Fruit fly (Drosophila melanogaster) whole organism, prepupa: Measurements from ENCODE around the gene nub.
A peak's percentile ranks its signal among the peaks of the same experiment; 100 is the strongest.

Experiments
- CG11294 ChIP-seq: fragments of 200-800 bp; sonication (Bioruptor generic); IDR thresholded peaks from 2 replicates; pipeline ENCODE4 v1.3.6; 2022; ENCODE audit warnings: missing biosample characterization, missing genetic modification characterization
- CG11902 ChIP-seq: fragments of 200-800 bp; sonication (Bioruptor generic); optimal IDR thresholded peaks from 3 replicates; lab custom pipeline; 2016; ENCODE audit warnings: missing biosample characterization, missing genetic modification characterization
- CG16779 ChIP-seq: fragments of 200-800 bp; sonication (Bioruptor generic); optimal IDR thresholded peaks from 3 replicates; lab custom pipeline; 2017; ENCODE audit warnings: missing biosample characterization, mild to moderate bottlenecking, missing genetic modification characterization
- CG3032 ChIP-seq: fragments of 200-800 bp; optimal IDR thresholded peaks from 2 replicates; lab custom pipeline; 2019; ENCODE audit warnings: missing biosample characterization, mild to moderate bottlenecking, missing genetic modification characterization, moderate library complexity
- CG31627 ChIP-seq: fragments of 200-800 bp; sonication (Bioruptor generic); optimal IDR thresholded peaks from 3 replicates; lab custom pipeline; 2016; ENCODE audit warnings: missing biosample characterization, missing genetic modification characterization
- CG34406 ChIP-seq: fragments of 200-800 bp; sonication (Bioruptor generic); optimal IDR thresholded peaks from 3 replicates; lab custom pipeline; 2016; ENCODE audit warnings: missing biosample characterization, missing genetic modification characterization
- CG6276 ChIP-seq: fragments of 200-800 bp; sonication (Bioruptor generic); optimal IDR thresholded peaks from 2 replicates; lab custom pipeline; 2017; ENCODE audit warnings: missing biosample characterization, mild to moderate bottlenecking, missing genetic modification characterization
- CG6792 ChIP-seq: fragments of 200-800 bp; sonication (Bioruptor generic); optimal IDR thresholded peaks from 3 replicates; lab custom pipeline; 2016; ENCODE audit warnings: missing biosample characterization, missing genetic modification characterization
- CG6808 ChIP-seq: fragments of 200-800 bp; sonication (Bioruptor generic); optimal IDR thresholded peaks from 3 replicates; lab custom pipeline; 2017; ENCODE audit warnings: missing biosample characterization, missing genetic modification characterization, mild to moderate bottlenecking, moderate library complexity, missing genetic modification reagents
- CG6854 ChIP-seq: fragments of 200-800 bp; sonication (Bioruptor generic); optimal IDR thresholded peaks from 2 replicates; lab custom pipeline; 2017; ENCODE audit warnings: missing biosample characterization, mild to moderate bottlenecking, missing genetic modification characterization
- CG8119 ChIP-seq: fragments of 200-800 bp; sonication (Bioruptor generic); IDR thresholded peaks from 3 replicates; pipeline ENCODE4 v1.3.6; 2022; ENCODE audit warnings: missing biosample characterization, missing genetic modification characterization
- CG8632 ChIP-seq: fragments of 200-800 bp; sonication (Bioruptor generic); optimal IDR thresholded peaks from 3 replicates; lab custom pipeline; 2016; ENCODE audit warnings: missing biosample characterization, missing genetic modification characterization
- CG9139 ChIP-seq: fragments of 200-800 bp; sonication (Bioruptor generic); optimal IDR thresholded peaks from 3 replicates; lab custom pipeline; 2017; ENCODE audit warnings: missing biosample characterization, mild to moderate bottlenecking, missing genetic modification characterization
- Eip93F ChIP-seq: fragments of 200-800 bp; sonication (Bioruptor generic); optimal IDR thresholded peaks from 2 replicates; lab custom pipeline; 2016; ENCODE audit warnings: missing biosample characterization, mild to moderate bottlenecking, missing genetic modification characterization
- Ets96B ChIP-seq: fragments of 200-800 bp; optimal IDR thresholded peaks from 2 replicates; lab custom pipeline; 2019; ENCODE audit warnings: missing biosample characterization, mild to moderate bottlenecking, missing genetic modification characterization, moderate library complexity
- Gug ChIP-seq: fragments of 200-800 bp; sonication (Bioruptor generic); IDR thresholded peaks from 2 replicates; pipeline ENCODE4 v1.3.6; 2022; ENCODE audit warnings: missing biosample characterization, missing genetic modification characterization
- Hr38 ChIP-seq: sonication (Bioruptor generic); optimal IDR thresholded peaks from 2 replicates; lab custom pipeline; 2016; ENCODE audit warnings: missing biosample characterization, missing genetic modification characterization
- Met ChIP-seq: fragments of 200-800 bp; sonication (Bioruptor generic); optimal IDR thresholded peaks from 3 replicates; lab custom pipeline; 2016; ENCODE audit warnings: missing biosample characterization, missing genetic modification characterization
- Smox ChIP-seq: fragments of 200-800 bp; sonication (Bioruptor generic); optimal IDR thresholded peaks from 3 replicates; lab custom pipeline; 2016; ENCODE audit warnings: missing biosample characterization, missing genetic modification characterization
- Sox102F ChIP-seq: fragments of 200-800 bp; sonication (Bioruptor generic); optimal IDR thresholded peaks from 2 replicates; lab custom pipeline; 2016; ENCODE audit warnings: missing biosample characterization, mild to moderate bottlenecking, missing genetic modification characterization
- achi ChIP-seq: fragments of 200-800 bp; sonication (Bioruptor generic); optimal IDR thresholded peaks from 3 replicates; lab custom pipeline; 2016; ENCODE audit warnings: missing biosample characterization, missing genetic modification characterization
- acj6 ChIP-seq: fragments of 200-800 bp; sonication (Bioruptor generic); optimal IDR thresholded peaks from 3 replicates; lab custom pipeline; 2016; ENCODE audit warnings: missing biosample characterization, missing genetic modification characterization
- dac ChIP-seq: fragments of 200-800 bp; sonication (Bioruptor generic); optimal IDR thresholded peaks from 2 replicates; lab custom pipeline; 2017; ENCODE audit warnings: missing biosample characterization, mild to moderate bottlenecking, missing genetic modification characterization
- dsx ChIP-seq: fragments of 200-800 bp; optimal IDR thresholded peaks from 3 replicates; lab custom pipeline; 2019; ENCODE audit warnings: missing biosample characterization, mild to moderate bottlenecking, missing genetic modification characterization, moderate library complexity; ENCODE audit not compliant: poor library complexity, severe bottlenecking
- eg ChIP-seq: fragments of 200-800 bp; sonication (Bioruptor generic); IDR thresholded peaks from 3 replicates; pipeline ENCODE4 v1.3.6; 2022; ENCODE audit warnings: missing biosample characterization, missing genetic modification characterization
- esn ChIP-seq: fragments of 200-800 bp; sonication (Bioruptor generic); optimal IDR thresholded peaks from 2 replicates; lab custom pipeline; 2016; ENCODE audit warnings: missing biosample characterization, mild to moderate bottlenecking, missing genetic modification characterization, moderate library complexity
- fd59A ChIP-seq: fragments of 200-800 bp; sonication (Bioruptor generic); optimal IDR thresholded peaks from 2 replicates; lab custom pipeline; 2017; ENCODE audit warnings: missing biosample characterization, mild to moderate bottlenecking, missing genetic modification characterization, missing genetic modification reagents
- fkh ChIP-seq: fragments of 200-800 bp; sonication (Bioruptor generic); optimal IDR thresholded peaks from 3 replicates; lab custom pipeline; 2017; ENCODE audit warnings: missing biosample characterization, mild to moderate bottlenecking, missing genetic modification characterization, moderate library complexity
- lz ChIP-seq: fragments of 200-800 bp; sonication (Bioruptor generic); optimal IDR thresholded peaks from 3 replicates; lab custom pipeline; 2016; ENCODE audit warnings: missing biosample characterization, missing genetic modification characterization
- spab ChIP-seq: fragments of 200-800 bp; sonication (Bioruptor generic); optimal IDR thresholded peaks from 2 replicates; lab custom pipeline; 2017; ENCODE audit warnings: missing biosample characterization, mild to moderate bottlenecking, missing genetic modification characterization, missing genetic modification reagents
- ss ChIP-seq, 2 experiments: fragments of 200-800 bp; sonication (Bioruptor generic); optimal IDR thresholded peaks; 2 replicates in 1 of 2; 3 replicates in 1 of 2; lab custom pipeline; 2017 to 2018; ENCODE audit warnings: mild to moderate bottlenecking in 2 of 2, missing biosample characterization in 2 of 2, missing genetic modification characterization in 2 of 2, moderate library complexity in 1 of 2
- topi ChIP-seq: fragments of 200-800 bp; sonication (Bioruptor generic); optimal IDR thresholded peaks from 3 replicates; lab custom pipeline; 2016; ENCODE audit warnings: missing biosample characterization, missing genetic modification characterization
- vri ChIP-seq: fragments of 200-800 bp; sonication (Bioruptor generic); optimal IDR thresholded peaks from 3 replicates; lab custom pipeline; 2016; ENCODE audit warnings: missing biosample characterization, mild to moderate bottlenecking, missing genetic modification characterization

nub gene

dm6 chr2L:12604733-12605132, 17.3 kb downstream of the nub start (continued):
- TF ChIP-seq vri (GFP tag; lab: Kevin White, UChicago): no peak
- no peak for TF ChIP-seq CG6854 (GFP tag; lab: Kevin White, UChicago)
- TF ChIP-seq CG34406 (GFP tag; lab: Kevin White, UChicago): no peak
- TF ChIP-seq CG8632 (GFP tag; lab: Kevin White, UChicago): no peak
- TF ChIP-seq dsx: no peak
- TF ChIP-seq Gug (GFP tag; lab: Robert Waterston, UW): no peak
- TF ChIP-seq lz: no peak
- peak; percentile 6 for TF ChIP-seq achi (GFP tag; lab: Kevin White, UChicago)
- TF ChIP-seq CG3032 (tag; lab: Kevin White, UChicago): no peak
- no peak for TF ChIP-seq Hr38 (GFP tag; lab: Kevin White, UChicago)
- no peak for TF ChIP-seq CG16779
- TF ChIP-seq Met: no peak
- TF ChIP-seq Smox (GFP tag; lab: Kevin White, UChicago): no peak
- TF ChIP-seq ss (GFP tag; optimal IDR thresholded peaks at IDR 0.05; lab: Kevin White, UChicago): peak in 1 of 2 experiments; percentile 14
- TF ChIP-seq topi (GFP tag; lab: Kevin White, UChicago): no peak
- TF ChIP-seq Sox102F (GFP tag; lab: Kevin White, UChicago): no peak
- TF ChIP-seq CG9139 (GFP tag; lab: Kevin White, UChicago): no peak
- TF ChIP-seq CG6808 (GFP tag; lab: Kevin White, UChicago): peak; percentile 3
- TF ChIP-seq spab (GFP tag; lab: Kevin White, UChicago): no peak
- TF ChIP-seq CG11902 (GFP tag; lab: Kevin White, UChicago): no peak
- TF ChIP-seq acj6 (GFP tag; lab: Kevin White, UChicago): peak; percentile 16
- no peak for TF ChIP-seq Ets96B
- no peak for TF ChIP-seq fkh (GFP tag; lab: Kevin White, UChicago)
- no peak for TF ChIP-seq CG8119 (GFP tag; lab: Robert Waterston, UW)
- TF ChIP-seq Eip93F (GFP tag; lab: Kevin White, UChicago): no peak
- TF ChIP-seq, all 60 proteins: peak for 16

DNA sequence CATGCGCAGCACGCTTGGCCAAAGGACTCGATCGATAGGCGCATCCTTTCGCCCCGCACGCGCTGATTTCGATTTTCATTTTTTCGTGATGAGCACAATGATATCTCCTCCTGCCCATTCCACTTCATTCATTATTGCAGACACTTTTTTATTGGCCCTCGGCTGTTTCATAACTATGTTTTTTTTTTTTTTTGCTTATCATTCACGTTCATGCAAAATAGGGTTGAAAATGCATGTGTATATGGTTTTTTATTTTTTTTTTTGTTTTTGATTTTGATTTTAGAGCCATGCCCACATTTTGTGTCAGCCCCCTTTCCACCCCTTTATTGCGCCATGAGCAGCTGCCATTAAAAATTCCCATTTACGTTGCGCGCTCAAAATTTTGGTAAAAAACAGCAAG, 21.4 kb downstream of the nub start:
- no peak for TF ChIP-seq Eip93F (GFP tag; lab: Kevin White, UChicago)
- no peak for TF ChIP-seq dac (GFP tag; lab: Kevin White, UChicago)
- TF ChIP-seq Hr38 (GFP tag; lab: Kevin White, UChicago): no peak
- TF ChIP-seq fkh (GFP tag; lab: Kevin White, UChicago): no peak
- no peak for TF ChIP-seq CG6792 (GFP tag; lab: Kevin White, UChicago)
- no peak for TF ChIP-seq CG31627 (GFP tag; lab: Kevin White, UChicago)
- TF ChIP-seq CG6854 (GFP tag; lab: Kevin White, UChicago): no peak
- TF ChIP-seq esn (GFP tag; lab: Kevin White, UChicago): no peak

- TF ChIP-seq Eip93F (GFP tag; lab: Kevin White, UChicago) (no peak), ss (GFP tag; optimal IDR thresholded peaks at IDR 0.05; lab: Kevin White, UChicago) (peak in 1 of 2 experiments; percentile 93), CG11294 (0 out of 2 replicates have a peak, but pooled peaks have one; percentile 10)
- TF ChIP-seq, all 60 proteins: peak for 2
These were observed 22.5 kb downstream of the nub start for dm6 chr2L:12609855-12610436.

DNA sequence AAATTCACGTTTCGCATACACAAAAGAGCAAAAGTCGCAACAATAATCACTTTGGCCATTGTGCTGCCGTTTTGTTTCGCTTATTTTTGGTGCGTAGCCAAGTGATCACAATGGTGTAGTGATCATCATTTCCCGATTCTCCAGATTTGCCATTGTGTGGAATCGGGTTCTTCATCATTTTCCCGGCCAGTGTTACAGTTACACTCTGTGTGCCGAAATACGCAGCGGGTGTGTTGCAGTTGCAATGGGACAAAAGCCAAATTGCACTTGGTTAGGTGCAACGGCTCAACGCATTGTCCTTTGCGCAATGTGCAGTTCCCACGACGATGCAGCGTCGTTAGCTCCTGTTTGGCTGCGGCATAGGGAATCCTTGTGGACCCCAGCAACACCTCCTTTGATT, 24.3 kb downstream of the nub start:
- TF ChIP-seq eg (GFP tag; lab: Robert Waterston, UW): no peak
- no peak for TF ChIP-seq CG8119 (GFP tag; lab: Robert Waterston, UW)
- TF ChIP-seq Smox (GFP tag; lab: Kevin White, UChicago): no peak

DNA sequence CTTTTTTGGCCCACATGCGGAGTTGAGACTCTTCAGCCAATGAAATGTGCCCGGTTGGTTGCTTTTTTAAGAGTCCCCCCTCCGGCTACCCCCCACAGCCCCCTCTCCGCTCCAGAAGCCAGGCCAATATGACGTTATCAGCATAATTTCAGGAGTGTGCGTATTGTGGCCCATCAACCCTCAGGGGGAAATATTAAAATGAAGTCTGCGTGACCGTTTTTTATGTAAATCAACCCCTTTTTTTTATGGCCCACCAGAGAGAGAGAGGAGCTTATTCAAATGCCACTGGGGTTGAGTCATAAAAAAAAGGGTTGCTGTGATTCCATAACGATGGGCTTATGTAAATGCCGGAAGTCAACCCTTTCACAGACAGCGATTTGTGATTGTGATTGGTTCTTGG, 25.6 kb downstream of the nub start:
- TF ChIP-seq Ets96B (no peak), fd59A (GFP tag; lab: Kevin White, UChicago) (no peak), CG8119 (GFP tag; lab: Robert Waterston, UW) (no peak), ss (GFP tag; optimal IDR thresholded peaks at IDR 0.05; lab: Kevin White, UChicago) (peak in 1 of 2 experiments; percentile 9), CG6276 (GFP tag; lab: Kevin White, UChicago) (no peak)
